Worm (Caenorhabditis elegans) whole organism, L3 larva: ENCODE data around the gene tba-8.

Experiments
- nfya-1 ChIP-seq: sonication (generic microtip); optimal IDR thresholded peaks from 2 replicates; lab custom pipeline; 2017; ENCODE audit warnings: missing genetic modification characterization, mild to moderate bottlenecking, missing compliant biosample characterization, antibody characterized with exemption, moderate library complexity; ENCODE audit not compliant: insufficient read depth
- nhr-23 ChIP-seq: fragments of 150-350 bp; optimal IDR thresholded peaks from 2 replicates; lab custom pipeline; 2014; ENCODE audit warnings: missing biosample characterization, missing genetic modification reagents, missing genetic modification characterization

DNA sequence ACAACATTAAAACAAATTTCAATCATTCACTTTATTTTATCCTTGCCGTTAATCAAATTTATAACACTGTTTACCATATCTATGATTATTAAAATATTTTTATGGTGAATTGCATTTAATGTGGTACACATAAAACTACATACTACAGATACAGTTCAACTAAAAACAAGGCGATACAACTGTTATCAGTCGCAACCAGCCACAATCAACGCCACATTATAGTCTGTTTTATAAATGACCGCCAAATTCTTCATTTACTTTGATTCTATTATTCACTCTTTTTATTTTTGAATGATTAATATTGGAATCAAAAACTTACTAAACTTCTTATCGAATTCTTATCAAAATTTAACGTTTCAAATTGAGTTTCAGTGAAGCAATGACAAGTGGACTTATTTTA lies 30.1 kb downstream of the tba-8 start, which contains the start of gene B0272.4:
- TF ChIP-seq nfya-1 (tag; lab: Kevin White, UChicago) = no peak
- no peak for TF ChIP-seq nhr-23
